Worm (Caenorhabditis elegans) whole organism, L3 larva: Measurements from ENCODE around the gene C02B4.3.

Source experiments
- ZK546.5 ChIP-seq: sonication (generic microtip); optimal IDR thresholded peaks from 2 replicates; lab custom pipeline; 2017; ENCODE audit warnings: missing biosample characterization, missing genetic modification characterization
- ama-1 ChIP-seq: fragments of 150-350 bp; optimal IDR thresholded peaks from 2 replicates; lab custom pipeline; 2018
- ceh-16 ChIP-seq: sonication (generic microtip); optimal IDR thresholded peaks from 2 replicates; lab custom pipeline; 2017; ENCODE audit warnings: missing biosample characterization, missing genetic modification characterization
- ceh-28 ChIP-seq: fragments of 150-350 bp; optimal IDR thresholded peaks from 2 replicates; lab custom pipeline; 2014; ENCODE audit warnings: missing biosample characterization, missing genetic modification reagents, missing genetic modification characterization
- ceh-82 ChIP-seq: fragments of 150-350 bp; optimal IDR thresholded peaks from 2 replicates; lab custom pipeline; 2014; ENCODE audit warnings: missing biosample characterization, missing genetic modification characterization
- ceh-9 ChIP-seq: sonication (generic microtip); optimal IDR thresholded peaks from 2 replicates; lab custom pipeline; 2018; ENCODE audit warnings: missing biosample characterization, missing genetic modification characterization
- daf-12 ChIP-seq: fragments of 150-350 bp; optimal IDR thresholded peaks from 2 replicates; lab custom pipeline; 2014; ENCODE audit warnings: missing biosample characterization, missing genetic modification reagents, missing genetic modification characterization
- egl-27 ChIP-seq: sonication (generic microtip); optimal IDR thresholded peaks from 4 replicates; lab custom pipeline; 2017; ENCODE audit warnings: missing biosample characterization, missing genetic modification reagents, missing genetic modification characterization
- egl-5 ChIP-seq: fragments of 150-350 bp; optimal IDR thresholded peaks from 2 replicates; lab custom pipeline; 2017; ENCODE audit warnings: missing biosample characterization, missing genetic modification reagents, missing genetic modification characterization, inconsistent platforms
- elt-1 ChIP-seq: fragments of 150-350 bp; optimal IDR thresholded peaks from 2 replicates; lab custom pipeline; 2014; ENCODE audit warnings: missing biosample characterization, missing genetic modification characterization
- elt-2 ChIP-seq: sonication (generic microtip); optimal IDR thresholded peaks from 2 replicates; lab custom pipeline; 2016; ENCODE audit warnings: missing genetic modification reagents, mild to moderate bottlenecking, missing genetic modification characterization, missing compliant biosample characterization
- elt-3 ChIP-seq, 3 experiments: fragments of 150-350 bp in 1 of 3; sonication (generic microtip) in 2 of 3; optimal IDR thresholded peaks; 2 replicates in 2 of 3; 4 replicates in 1 of 3; lab custom pipeline; 2014 to 2017; ENCODE audit warnings: missing biosample characterization in 3 of 3, missing genetic modification characterization in 3 of 3
- eor-1 ChIP-seq, 2 experiments: fragments of 150-350 bp; optimal IDR thresholded peaks; 2 replicates each; lab custom pipeline; 2014 to 2018; ENCODE audit warnings: missing biosample characterization in 2 of 2, missing genetic modification characterization in 2 of 2
- fkh-10 ChIP-seq: sonication (generic microtip); optimal IDR thresholded peaks from 2 replicates; lab custom pipeline; 2017; ENCODE audit warnings: missing biosample characterization, missing genetic modification reagents, missing genetic modification characterization
- fos-1 ChIP-seq: fragments of 150-350 bp; optimal IDR thresholded peaks from 2 replicates; lab custom pipeline; 2014; ENCODE audit warnings: missing biosample characterization, missing genetic modification characterization
- hmg-11 ChIP-seq: sonication (generic microtip); optimal IDR thresholded peaks from 2 replicates; lab custom pipeline; 2016; ENCODE audit warnings: missing genetic modification characterization, missing compliant biosample characterization
- jun-1 ChIP-seq: fragments of 150-350 bp; optimal IDR thresholded peaks from 2 replicates; lab custom pipeline; 2014; ENCODE audit warnings: missing biosample characterization, missing genetic modification reagents, missing genetic modification characterization
- lin-15B ChIP-seq: fragments of 150-350 bp; optimal IDR thresholded peaks from 2 replicates; lab custom pipeline; 2014; ENCODE audit warnings: missing biosample characterization, missing genetic modification characterization
- lin-39 ChIP-seq: fragments of 150-350 bp; optimal IDR thresholded peaks from 2 replicates; lab custom pipeline; 2018; ENCODE audit warnings: missing biosample characterization, missing genetic modification reagents, missing genetic modification characterization
- lsy-12 ChIP-seq: sonication (generic microtip); optimal IDR thresholded peaks from 2 replicates; lab custom pipeline; 2016; ENCODE audit warnings: mild to moderate bottlenecking, missing genetic modification characterization, missing compliant biosample characterization
- mml-1 ChIP-seq: fragments of 150-350 bp; sonication (generic microtip); optimal IDR thresholded peaks from 3 replicates; lab custom pipeline; 2014; ENCODE audit warnings: missing biosample characterization, missing genetic modification characterization
- nfya-1 ChIP-seq: sonication (generic microtip); optimal IDR thresholded peaks from 2 replicates; lab custom pipeline; 2017; ENCODE audit warnings: missing genetic modification characterization, mild to moderate bottlenecking, missing compliant biosample characterization, antibody characterized with exemption, moderate library complexity; ENCODE audit not compliant: insufficient read depth
- nhr-11 ChIP-seq: fragments of 150-350 bp; optimal IDR thresholded peaks from 2 replicates; lab custom pipeline; 2014; ENCODE audit warnings: missing biosample characterization, missing genetic modification characterization
- nhr-23 ChIP-seq: fragments of 150-350 bp; optimal IDR thresholded peaks from 2 replicates; lab custom pipeline; 2014; ENCODE audit warnings: missing biosample characterization, missing genetic modification reagents, missing genetic modification characterization
- nhr-237 ChIP-seq: fragments of 150-350 bp; optimal IDR thresholded peaks from 2 replicates; lab custom pipeline; 2014; ENCODE audit warnings: missing biosample characterization, missing genetic modification characterization
- nhr-25 ChIP-seq: sonication (generic microtip); optimal IDR thresholded peaks from 2 replicates; lab custom pipeline; 2017; ENCODE audit warnings: missing biosample characterization, missing genetic modification characterization
- nhr-43 ChIP-seq: sonication (generic microtip); optimal IDR thresholded peaks from 2 replicates; lab custom pipeline; 2016; ENCODE audit warnings: mild to moderate bottlenecking, missing genetic modification characterization, missing compliant biosample characterization; ENCODE audit not compliant: poor library complexity, severe bottlenecking
- nhr-76 ChIP-seq: fragments of 150-350 bp; sonication (generic microtip); optimal IDR thresholded peaks from 5 replicates; lab custom pipeline; 2014; ENCODE audit warnings: missing biosample characterization, missing genetic modification characterization
- pha-4 ChIP-seq: fragments of 150-350 bp; optimal IDR thresholded peaks from 2 replicates; lab custom pipeline; 2014; ENCODE audit warnings: missing biosample characterization, missing genetic modification reagents, missing genetic modification characterization
- pqm-1 ChIP-seq: fragments of 150-350 bp; optimal IDR thresholded peaks from 2 replicates; lab custom pipeline; 2017; ENCODE audit warnings: missing biosample characterization, missing genetic modification characterization, inconsistent platforms
- skn-1 ChIP-seq: fragments of 150-350 bp; optimal IDR thresholded peaks from 2 replicates; lab custom pipeline; 2014; ENCODE audit warnings: missing biosample characterization, missing genetic modification characterization
- snpc-4 ChIP-seq: fragments of 150-350 bp; optimal IDR thresholded peaks from 2 replicates; lab custom pipeline; 2014; ENCODE audit warnings: missing biosample characterization, missing genetic modification characterization
- tbx-2 ChIP-seq: sonication (generic microtip); optimal IDR thresholded peaks from 2 replicates; lab custom pipeline; 2016; ENCODE audit warnings: mild to moderate bottlenecking, missing genetic modification characterization, missing compliant biosample characterization
- unc-39 ChIP-seq: sonication (generic microtip); optimal IDR thresholded peaks from 4 replicates; lab custom pipeline; 2017; ENCODE audit warnings: missing biosample characterization, missing genetic modification characterization
- ztf-11 ChIP-seq: fragments of 150-350 bp; optimal IDR thresholded peaks from 2 replicates; lab custom pipeline; 2014; ENCODE audit warnings: missing biosample characterization, missing genetic modification characterization
- ztf-4 ChIP-seq: fragments of 150-350 bp; optimal IDR thresholded peaks from 2 replicates; lab custom pipeline; 2014; ENCODE audit warnings: missing biosample characterization, missing genetic modification characterization

The C02B4.3 gene

DNA sequence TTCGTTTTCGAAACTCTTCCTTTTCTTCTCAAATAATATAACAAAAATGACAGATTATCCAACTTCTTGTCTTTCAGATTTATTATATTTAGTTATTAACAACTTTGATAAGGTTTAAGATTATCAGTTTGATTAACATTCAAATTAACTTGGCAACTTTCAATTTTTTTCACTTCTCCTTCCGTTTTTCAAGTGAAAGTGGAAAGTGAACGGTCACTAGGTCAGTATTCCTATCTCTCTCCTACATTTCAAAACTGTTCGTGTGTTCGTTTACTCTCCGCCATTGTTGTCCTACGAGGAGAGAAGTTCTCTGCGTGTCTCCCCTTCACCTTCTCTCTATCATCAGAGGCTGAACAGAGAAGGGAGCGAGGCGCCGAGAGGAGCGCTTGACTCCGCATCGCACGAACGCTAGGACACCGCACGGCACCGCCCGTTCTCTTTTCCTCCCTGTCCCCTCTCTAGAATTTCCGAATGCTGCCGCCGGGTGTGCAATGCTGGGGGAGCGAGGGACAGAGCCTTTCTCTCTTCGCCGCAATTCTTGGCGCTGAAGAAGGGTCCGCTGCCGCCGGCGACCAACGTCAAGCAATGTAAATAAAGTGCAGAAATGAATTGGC is 3.1 kb downstream of the C02B4.3 start:
- peak; percentile 63 for TF ChIP-seq tbx-2 (tag; lab: Kevin White, UChicago)
- TF ChIP-seq ceh-16 = no peak
- peak; percentile 22 for TF ChIP-seq fos-1 (tag; lab: Kevin White, UChicago)
- peak; percentile 28 for TF ChIP-seq nhr-43 (tag; lab: Kevin White, UChicago)
- no peak for TF ChIP-seq egl-27 (tag; lab: Kevin White, UChicago)
- no peak for TF ChIP-seq egl-5
- TF ChIP-seq nfya-1 (tag; lab: Kevin White, UChicago) = peak; percentile 81
- no peak for TF ChIP-seq nhr-76 (tag; lab: Kevin White, UChicago)
- TF ChIP-seq nhr-237 (tag; lab: Kevin White, UChicago) = no peak
- peak; percentile 99 for TF ChIP-seq nhr-23 (tag; lab: Kevin White, UChicago)
- TF ChIP-seq ama-1 (lab: Kevin White, UChicago) = peak; percentile 36
- TF ChIP-seq daf-12 (tag; lab: Kevin White, UChicago) = no peak
- no peak for TF ChIP-seq ZK546.5
- peak; percentile 15 for TF ChIP-seq fkh-10
- TF ChIP-seq nhr-11 = no peak
- peak; percentile 4 for TF ChIP-seq lin-15B (tag; lab: Kevin White, UChicago)
- peak; percentile 12 for TF ChIP-seq ceh-82 (tag; lab: Kevin White, UChicago)
- TF ChIP-seq ceh-28 (tag; lab: Kevin White, UChicago) = no peak
- TF ChIP-seq skn-1 (tag; lab: Kevin White, UChicago) = no peak
- no peak for TF ChIP-seq unc-39 (tag; lab: Kevin White, UChicago)
- TF ChIP-seq ceh-9 (tag; lab: Kevin White, UChicago) = no peak
- TF ChIP-seq mml-1 (tag; lab: Kevin White, UChicago) = no peak
- no peak for TF ChIP-seq elt-1
- peak; percentile 47 for TF ChIP-seq pha-4 (tag; lab: Kevin White, UChicago)
- TF ChIP-seq hmg-11 = peak; percentile 88
- no peak for TF ChIP-seq pqm-1
- TF ChIP-seq ztf-4 (tag; lab: Kevin White, UChicago) = no peak
- peak; percentile 68 for TF ChIP-seq lin-39 (tag; lab: Kevin White, UChicago)
- peak; percentile 27 for TF ChIP-seq snpc-4 (tag; lab: Kevin White, UChicago)
- TF ChIP-seq elt-2 = peak; percentile 33

DNA sequence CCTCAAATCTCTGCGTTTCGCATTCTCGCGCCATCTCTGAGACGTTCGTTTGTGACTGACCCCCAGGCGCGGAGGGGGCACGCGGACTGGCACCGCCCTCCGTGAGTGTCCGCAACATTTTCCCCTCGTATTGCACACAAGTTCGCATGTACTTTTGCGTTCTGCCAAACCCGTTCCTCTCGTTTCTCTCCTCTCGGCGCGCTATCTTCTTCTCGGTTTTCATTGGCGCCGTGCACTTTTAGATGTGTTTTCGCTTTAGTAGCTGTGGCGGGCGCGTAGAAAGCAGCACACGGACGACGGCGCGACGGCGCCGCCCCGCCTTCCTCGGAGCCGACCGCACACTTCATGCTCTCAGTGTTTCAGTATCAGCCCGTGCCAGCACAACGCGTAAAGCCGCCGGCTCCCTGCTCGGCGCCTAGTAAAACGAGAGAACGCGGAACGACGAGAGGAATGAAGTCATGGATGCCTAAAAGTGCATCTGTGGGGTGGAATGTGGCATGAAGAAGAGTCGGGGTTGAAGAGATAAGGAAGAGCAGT is 4.2 kb downstream of the C02B4.3 start:
- no peak for TF ChIP-seq ztf-11 (tag; lab: Kevin White, UChicago)
- TF ChIP-seq tbx-2 (tag; lab: Kevin White, UChicago) = peak; percentile 70
- TF ChIP-seq ama-1 (lab: Kevin White, UChicago) = peak; percentile 49
- TF ChIP-seq lin-39 (tag; lab: Kevin White, UChicago) = peak; percentile 30
- peak; percentile 67 for TF ChIP-seq nfya-1 (tag; lab: Kevin White, UChicago)
- TF ChIP-seq nhr-23 (tag; lab: Kevin White, UChicago) = peak; percentile 82
- no peak for TF ChIP-seq unc-39 (tag; lab: Kevin White, UChicago)
- peak; percentile 64 for TF ChIP-seq elt-2
- no peak for TF ChIP-seq snpc-4 (tag; lab: Kevin White, UChicago)
- TF ChIP-seq ceh-28 (tag; lab: Kevin White, UChicago) = peak; percentile 6
- no peak for TF ChIP-seq ztf-4 (tag; lab: Kevin White, UChicago)
- peak; percentile 51 for TF ChIP-seq hmg-11
- peak; percentile 18 for TF ChIP-seq pqm-1
- peak in 1 of 3 experiments; percentile 34 for TF ChIP-seq elt-3 (tag; optimal IDR thresholded peaks at IDR 0.05; lab: Kevin White, UChicago)
- TF ChIP-seq jun-1 (tag; lab: Kevin White, UChicago) = peak; percentile 5
- peak; percentile 45 for TF ChIP-seq nhr-43 (tag; lab: Kevin White, UChicago)
- TF ChIP-seq fos-1 (tag; lab: Kevin White, UChicago) = peak; percentile 44
- TF ChIP-seq lsy-12 = peak; percentile 25
- peak; percentile 77 for TF ChIP-seq nhr-25 (tag; lab: Kevin White, UChicago)
- TF ChIP-seq, all 47 proteins: peak for 15

DNA sequence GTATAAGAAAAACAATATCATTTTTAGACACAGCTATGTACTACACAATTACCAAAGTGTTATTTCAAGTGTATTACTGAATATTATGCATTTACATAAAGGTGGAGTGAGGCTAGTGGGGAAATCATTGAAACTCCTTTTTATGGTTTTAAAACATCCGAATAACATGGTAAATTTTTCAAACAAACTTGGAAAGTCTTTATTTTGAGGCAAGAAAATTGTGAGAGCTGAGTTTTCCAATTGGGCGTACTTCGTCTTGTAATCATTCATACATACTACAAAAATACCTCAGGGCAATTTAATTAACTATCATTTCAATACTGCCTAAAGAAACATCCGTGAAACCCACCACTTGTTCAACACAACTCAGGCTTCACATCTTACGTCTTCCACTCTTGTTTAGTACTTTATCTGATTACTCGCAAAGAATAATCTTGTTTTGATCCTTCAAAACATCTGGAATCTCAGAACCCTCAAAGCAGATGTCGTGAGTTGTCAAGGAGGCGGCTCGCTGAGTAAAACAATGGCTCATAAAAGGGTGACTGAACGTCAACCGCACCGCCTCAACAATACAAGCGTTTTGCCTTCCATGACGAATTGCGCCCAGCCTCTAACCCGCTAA is 13.0 kb downstream of the C02B4.3 start, which contains the start of gene zmp-5:
Gene zmp-5 (plus strand): TSS at position 572 of the 622 bp plus-strand sequence.
- TF ChIP-seq eor-1 (tag; optimal IDR thresholded peaks at IDR 0.05; lab: Kevin White, UChicago) = no peak
